Worm (Caenorhabditis elegans): ENCODE measurements around the gene usp-46.

ce11 chrIII:9752852-9753251 lies 23.6 kb upstream of the usp-46 start, which contains the start of gene ech-6:
- TF ChIP-seq unc-62 (GFP tag; optimal IDR thresholded peaks at IDR 0.05) (no peak), egl-27 (tag; optimal IDR thresholded peaks at IDR 0.05) (no peak)

Measured in whole organism, L3 larva.